Worm (Caenorhabditis elegans): Measurements from ENCODE around the gene C08B6.18.

The C08B6.18 gene

DNA sequence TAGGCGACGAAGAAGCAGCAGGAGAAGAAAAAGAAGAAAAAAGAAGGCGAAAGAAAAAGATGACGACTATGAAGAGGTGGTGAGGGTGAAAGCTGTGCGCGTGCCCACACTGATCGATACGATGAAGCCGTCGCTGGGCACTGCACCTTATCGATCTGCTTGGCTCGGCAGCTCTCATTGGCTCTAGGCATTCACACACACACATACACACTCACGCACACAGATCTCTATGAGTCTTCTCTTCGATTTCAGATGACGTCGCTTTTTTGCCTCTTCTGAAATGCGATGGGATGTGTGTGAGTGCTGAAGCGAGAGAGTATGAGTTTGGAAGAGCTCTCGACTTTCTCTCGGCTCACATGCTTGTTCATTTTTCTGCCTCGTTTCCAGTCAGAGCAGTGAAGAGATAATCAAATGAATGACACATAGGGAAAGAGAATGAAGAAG, 40.7 kb upstream of the C08B6.18 start (continued):
- TF ChIP-seq madf-10 (tag; optimal IDR thresholded peaks at IDR 0.05) (no peak), F23B12.7 (tag; optimal IDR thresholded peaks at IDR 0.05; ENCODE audit: insufficient read depth) (no peak), ztf-3 (GFP tag; optimal IDR thresholded peaks at IDR 0.05) (no peak), ztf-22 (GFP tag; optimal IDR thresholded peaks at IDR 0.05) (no peak), let-526 (GFP tag; IDR thresholded peaks at IDR 0.05) (no peak), atf-7 (tag; optimal IDR thresholded peaks at IDR 0.05) (peak; percentile 85), attf-6 (GFP tag; IDR thresholded peaks at IDR 0.05) (no peak)

DNA sequence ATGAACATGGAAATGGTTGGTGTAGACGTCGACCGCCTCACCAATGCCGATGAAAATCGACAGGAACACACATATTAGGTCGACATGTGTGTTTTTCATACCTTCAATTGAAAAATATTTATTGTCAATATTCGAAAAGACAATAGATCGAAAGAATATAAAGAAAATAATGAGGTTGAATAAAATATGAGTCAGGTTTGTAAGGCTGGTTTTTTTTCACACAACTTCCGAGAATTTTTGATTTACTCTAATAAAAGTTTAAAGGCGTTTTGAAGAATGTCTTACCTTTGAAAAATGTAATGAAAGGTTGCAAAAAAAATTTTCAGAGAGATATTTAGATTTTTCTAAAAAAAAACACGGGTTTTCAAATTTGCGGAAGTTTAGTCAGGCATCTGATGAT, 39.7 kb upstream of the C08B6.18 start, which contains the start of gene egl-3:
TSS of gene egl-3 (minus strand) at position 101 of the 400 bp plus-strand sequence.
- TF ChIP-seq snpc-1.3 (tag; optimal IDR thresholded peaks at IDR 0.05; ENCODE audit: insufficient read depth) (no peak), hmg-1.2 (GFP tag; IDR thresholded peaks at IDR 0.05) (no peak), cebp-1 (GFP tag; IDR thresholded peaks at IDR 0.05) (no peak), cebp-1 (tag; optimal IDR thresholded peaks at IDR 0.05) (no peak), attf-6 (GFP tag; IDR thresholded peaks at IDR 0.05) (no peak), B0336.3 (GFP tag; IDR thresholded peaks at IDR 0.05) (no peak), atf-7 (tag; optimal IDR thresholded peaks at IDR 0.05) (no peak), Y67H2A.10 (GFP tag; conservative IDR thresholded peaks at IDR 0.05) (no peak), aptf-2 (GFP tag; conservative IDR thresholded peaks at IDR 0.05) (no peak), lin-54 (GFP tag; optimal IDR thresholded peaks at IDR 0.05) (no peak), B0035.1 (tag; optimal IDR thresholded peaks at IDR 0.05) (no peak), hlh-12 (tag; optimal IDR thresholded peaks at IDR 0.05) (no peak), dpl-1 (GFP tag; optimal IDR thresholded peaks at IDR 0.05) (no peak), ceh-27 (GFP tag; optimal IDR thresholded peaks at IDR 0.05) (no peak), egl-44 (GFP tag; IDR thresholded peaks at IDR 0.05) (no peak), ccch-3 (GFP tag; optimal IDR thresholded peaks at IDR 0.05) (no peak), gei-17 (GFP tag; optimal IDR thresholded peaks at IDR 0.05) (no peak)

DNA sequence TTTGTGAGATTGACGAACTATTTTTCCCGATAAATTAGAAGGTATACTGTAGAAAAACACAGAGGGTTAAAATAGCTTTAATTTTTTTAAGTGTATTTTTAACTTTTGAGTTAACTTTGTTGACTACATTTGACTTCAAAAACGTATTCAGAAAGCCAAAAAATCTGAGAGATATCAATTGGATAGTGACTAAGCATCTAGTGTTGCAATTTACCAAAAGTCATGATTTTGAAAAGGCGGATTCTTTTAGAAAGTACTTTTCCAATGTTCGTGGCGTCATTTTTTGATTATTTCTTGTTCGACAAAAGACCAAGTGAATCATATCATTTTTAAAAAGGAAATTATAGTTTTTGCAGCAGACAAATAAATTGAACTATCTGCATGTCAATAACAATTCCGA, 34.9 kb upstream of the C08B6.18 start:
- TF ChIP-seq ztf-18 (tag; optimal IDR thresholded peaks at IDR 0.05) = no peak
- no peak for TF ChIP-seq T07F8.4 (tag; optimal IDR thresholded peaks at IDR 0.05)
- no peak for TF ChIP-seq lsl-1 (GFP tag; optimal IDR thresholded peaks at IDR 0.05)
- no peak for TF ChIP-seq cebp-1 (GFP tag; IDR thresholded peaks at IDR 0.05)
- peak; percentile 1 for TF ChIP-seq cebp-1 (tag; optimal IDR thresholded peaks at IDR 0.05)
- peak; percentile 5 for TF ChIP-seq lin-40 (tag; optimal IDR thresholded peaks at IDR 0.05)
- TF ChIP-seq ekl-4 (GFP tag; IDR thresholded peaks at IDR 0.05) = no peak
- TF ChIP-seq attf-3 (GFP tag; conservative IDR thresholded peaks at IDR 0.05) = no peak
- TF ChIP-seq ceh-100 (GFP tag; IDR thresholded peaks at IDR 0.05) = no peak
- TF ChIP-seq hmg-1.2 (GFP tag; IDR thresholded peaks at IDR 0.05) = no peak
- TF ChIP-seq aptf-2 (GFP tag; conservative IDR thresholded peaks at IDR 0.05) = no peak
- TF ChIP-seq egl-18 (GFP tag; IDR thresholded peaks at IDR 0.05) = no peak
- TF ChIP-seq lin-35 (GFP tag; optimal IDR thresholded peaks at IDR 0.05) = peak in 1 of 3 experiments; percentile 18

DNA sequence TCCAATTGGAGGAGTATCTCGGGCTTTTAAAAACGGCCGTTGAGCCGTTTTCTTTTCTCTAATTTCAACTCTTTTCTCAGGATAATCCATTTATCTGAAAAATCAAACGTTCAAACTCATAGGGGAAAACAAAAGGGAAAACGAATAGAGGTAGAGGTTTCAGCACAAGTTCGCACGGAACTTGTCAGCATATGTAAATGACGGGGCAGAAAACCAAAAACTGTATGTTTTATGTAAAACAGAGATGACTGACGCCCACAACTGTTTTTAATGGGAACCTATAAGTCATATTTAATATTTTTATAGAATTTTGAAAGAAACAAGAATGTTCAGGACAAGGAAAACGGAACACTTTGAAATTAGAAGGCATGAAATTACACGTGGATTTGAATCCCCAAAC, 32.4 kb upstream of the C08B6.18 start, which contains the start of gene C51E3.6:
TSS of gene C51E3.6 (minus strand) at position 101 of the 400 bp plus-strand sequence.
- TF ChIP-seq sdz-38 (tag; optimal IDR thresholded peaks at IDR 0.05) (no peak), mcd-1 (GFP tag; IDR thresholded peaks at IDR 0.05) (no peak), nhr-90 (tag; optimal IDR thresholded peaks at IDR 0.05) (no peak), F10E7.11 (tag; optimal IDR thresholded peaks at IDR 0.05) (no peak), chd-7 (tag; optimal IDR thresholded peaks at IDR 0.05) (no peak), ZK185.1 (tag; optimal IDR thresholded peaks at IDR 0.05; ENCODE audit: poor library complexity, severe bottlenecking) (no peak), C17E4.6 (GFP tag; IDR thresholded peaks at IDR 0.05) (no peak), nfya-2 (GFP tag; IDR thresholded peaks at IDR 0.05) (no peak), T07F8.4 (tag; optimal IDR thresholded peaks at IDR 0.05) (no peak), D2030.7 (GFP tag; IDR thresholded peaks at IDR 0.05) (no peak), unc-62 (GFP tag; optimal IDR thresholded peaks at IDR 0.05) (no peak), repo-1 (tag; optimal IDR thresholded peaks at IDR 0.05) (no peak), ceh-27 (GFP tag; optimal IDR thresholded peaks at IDR 0.05) (no peak), hmg-1.2 (GFP tag; IDR thresholded peaks at IDR 0.05) (no peak), dpff-1 (tag; optimal IDR thresholded peaks at IDR 0.05) (no peak), ceh-91 (GFP tag; IDR thresholded peaks at IDR 0.05) (no peak), let-607 (tag; optimal IDR thresholded peaks at IDR 0.05) (no peak)

All from whole organism, young adult.